Worm (Caenorhabditis elegans) whole organism, young adult: ENCODE measurements around the gene pcrg-1.

ENCODE experiments used
- B0035.1 ChIP-seq: sonication (generic microtip); optimal IDR thresholded peaks from 2 replicates; lab custom pipeline; 2016; ENCODE audit warnings: missing genetic modification characterization, mild to moderate bottlenecking, missing compliant biosample characterization, missing genotype, missing genetic modification reagents
- F10E7.11 ChIP-seq: sonication (generic microtip); optimal IDR thresholded peaks from 2 replicates; lab custom pipeline; 2017; ENCODE audit warnings: mild to moderate bottlenecking, missing genetic modification characterization, moderate library complexity, missing compliant biosample characterization
- F33H1.4 ChIP-seq: fragments of 200-800 bp; sonication (Bioruptor generic); IDR thresholded peaks from 2 replicates; pipeline ENCODE4 v1.3.6; 2022; ENCODE audit warnings: missing genetic modification reagents, missing genetic modification characterization, missing compliant biosample characterization
- F37B4.10 ChIP-seq: fragments of 200-800 bp; sonication (Bioruptor generic); IDR thresholded peaks from 2 replicates; pipeline ENCODE4 v1.3.6; 2022; ENCODE audit warnings: missing genetic modification characterization, missing compliant biosample characterization
- F52B5.7 ChIP-seq: sonication (generic microtip); optimal IDR thresholded peaks from 2 replicates; lab custom pipeline; 2016; ENCODE audit warnings: mild to moderate bottlenecking, missing genetic modification characterization, missing compliant biosample characterization
- Y56A3A.18 ChIP-seq: fragments of 200-800 bp; sonication (Bioruptor generic); IDR thresholded peaks from 2 replicates; pipeline ENCODE4 v1.3.6; 2022; ENCODE audit warnings: missing genetic modification reagents, missing genetic modification characterization, missing compliant biosample characterization
- Y67H2A.10 ChIP-seq: fragments of 200-800 bp; sonication (Bioruptor generic); conservative IDR thresholded peaks from 2 replicates; pipeline ENCODE4 v1.3.6; 2022; ENCODE audit warnings: missing genetic modification reagents, missing genetic modification characterization, missing compliant biosample characterization
- aptf-2 ChIP-seq: fragments of 200-800 bp; sonication (Bioruptor generic); conservative IDR thresholded peaks from 2 replicates; pipeline ENCODE4 v1.3.6; 2022; ENCODE audit warnings: missing genetic modification reagents, missing genetic modification characterization, missing compliant biosample characterization
- bed-1 ChIP-seq: fragments of 200-800 bp; sonication (Bioruptor generic); IDR thresholded peaks from 2 replicates; pipeline ENCODE4 v1.3.6; 2022; ENCODE audit warnings: missing genetic modification reagents, missing genetic modification characterization, missing compliant biosample characterization
- cebp-1 ChIP-seq, 2 experiments: fragments of 200-800 bp in 1 of 2; sonication (Bioruptor generic) in 1 of 2; sonication (generic microtip) in 1 of 2; IDR thresholded peaks in 1 of 2; optimal IDR thresholded peaks in 1 of 2; 2 replicates each; pipeline versions ENCODE4 v1.3.6 to Lab custom; 2017 to 2022; ENCODE audit warnings: missing compliant biosample characterization in 2 of 2, missing genetic modification characterization in 2 of 2, mild to moderate bottlenecking in 1 of 2, missing genetic modification reagents in 1 of 2, moderate library complexity in 1 of 2
- ceh-100 ChIP-seq: fragments of 200-800 bp; sonication (Bioruptor generic); IDR thresholded peaks from 2 replicates; pipeline ENCODE4 v1.3.6; 2022; ENCODE audit warnings: missing genetic modification reagents, missing genetic modification characterization, missing compliant biosample characterization
- dox-1 ChIP-seq: fragments of 200-800 bp; sonication (Bioruptor generic); IDR thresholded peaks from 2 replicates; pipeline ENCODE4 v1.3.6; 2022; ENCODE audit warnings: missing genetic modification reagents, missing genetic modification characterization, missing compliant biosample characterization
- him-1 ChIP-seq: sonication (generic microtip); optimal IDR thresholded peaks from 2 replicates; lab custom pipeline; 2016; ENCODE audit warnings: missing genotype, missing genetic modification reagents, missing genetic modification characterization, missing compliant biosample characterization
- hmg-1.2 ChIP-seq: fragments of 200-800 bp; sonication (Bioruptor generic); IDR thresholded peaks from 2 replicates; pipeline ENCODE4 v1.3.6; 2022; ENCODE audit warnings: missing genetic modification reagents, missing genetic modification characterization, missing compliant biosample characterization
- hrde-1 ChIP-seq: sonication (generic microtip); optimal IDR thresholded peaks from 2 replicates; lab custom pipeline; 2016; ENCODE audit warnings: missing genetic modification characterization, mild to moderate bottlenecking, missing compliant biosample characterization, moderate library complexity, missing genotype, missing genetic modification reagents, borderline replicate concordance
- hsf-1 ChIP-seq: fragments of 200-800 bp; sonication (Bioruptor generic); IDR thresholded peaks from 2 replicates; pipeline ENCODE4 v1.3.6; 2022; ENCODE audit warnings: missing genetic modification reagents, missing genetic modification characterization, missing compliant biosample characterization
- lag-1 ChIP-seq: fragments of 200-800 bp; sonication (Bioruptor generic); IDR thresholded peaks from 2 replicates; pipeline ENCODE4 v1.3.6; 2022; ENCODE audit warnings: missing genetic modification reagents, missing genetic modification characterization, missing compliant biosample characterization
- let-526 ChIP-seq: fragments of 200-800 bp; sonication (Bioruptor generic); IDR thresholded peaks from 2 replicates; pipeline ENCODE4 v1.3.6; 2022; ENCODE audit warnings: missing genetic modification reagents, missing genetic modification characterization, missing compliant biosample characterization
- let-607 ChIP-seq, 2 experiments: fragments of 200-800 bp in 1 of 2; sonication (Bioruptor generic) in 1 of 2; sonication (generic microtip) in 1 of 2; optimal IDR thresholded peaks; 2 replicates each; lab custom pipeline; 2016 to 2018; ENCODE audit warnings: mild to moderate bottlenecking in 2 of 2, missing compliant biosample characterization in 2 of 2, missing genetic modification characterization in 2 of 2, moderate library complexity in 2 of 2, missing genotype in 1 of 2
- lin-26 ChIP-seq: fragments of 200-800 bp; sonication (Bioruptor generic); IDR thresholded peaks from 2 replicates; pipeline ENCODE4 v1.3.6; 2022; ENCODE audit warnings: missing genetic modification reagents, missing genetic modification characterization, missing compliant biosample characterization
- lin-35 ChIP-seq, 3 experiments: fragments of 150-350 bp in 2 of 3; sonication (generic microtip) in 1 of 3; optimal IDR thresholded peaks; 2 replicates each; lab custom pipeline; 2014 to 2018; ENCODE audit warnings: missing biosample characterization in 3 of 3, missing genetic modification characterization in 3 of 3, missing genetic modification reagents in 3 of 3
- lin-40 ChIP-seq: sonication (generic microtip); optimal IDR thresholded peaks from 2 replicates; lab custom pipeline; 2016; ENCODE audit warnings: missing genetic modification characterization, mild to moderate bottlenecking, missing compliant biosample characterization, missing genotype, missing genetic modification reagents
- lsl-1 ChIP-seq: fragments of 200-800 bp; sonication (Bioruptor generic); optimal IDR thresholded peaks from 2 replicates; lab custom pipeline; 2018; ENCODE audit warnings: mild to moderate bottlenecking, missing genetic modification characterization, moderate library complexity, missing compliant biosample characterization
- madf-3 ChIP-seq: fragments of 200-800 bp; sonication (Bioruptor generic); IDR thresholded peaks from 2 replicates; pipeline ENCODE4 v1.3.6; 2022; ENCODE audit warnings: missing genetic modification reagents, missing genetic modification characterization, missing compliant biosample characterization
- mcd-1 ChIP-seq: fragments of 200-800 bp; sonication (Bioruptor generic); IDR thresholded peaks from 2 replicates; pipeline ENCODE4 v1.3.6; 2022; ENCODE audit warnings: missing genetic modification reagents, missing genetic modification characterization, missing compliant biosample characterization
- nhr-80 ChIP-seq: sonication (generic microtip); optimal IDR thresholded peaks from 2 replicates; lab custom pipeline; 2016; ENCODE audit warnings: missing genetic modification characterization, missing compliant biosample characterization
- pha-4 ChIP-seq: fragments of 150-350 bp; sonication (generic microtip); optimal IDR thresholded peaks from 2 replicates; lab custom pipeline; 2014; ENCODE audit warnings: missing biosample characterization, missing genetic modification reagents, missing genetic modification characterization
- rec-8 ChIP-seq, 2 experiments: sonication (generic microtip); optimal IDR thresholded peaks; 2 replicates each; lab custom pipeline; 2016; ENCODE audit warnings: mild to moderate bottlenecking in 2 of 2, missing genetic modification characterization in 2 of 2, missing genetic modification reagents in 2 of 2, missing genotype in 2 of 2, missing biosample characterization in 1 of 2, missing compliant biosample characterization in 1 of 2, moderate library complexity in 1 of 2
- repo-1 ChIP-seq: sonication (generic microtip); optimal IDR thresholded peaks from 2 replicates; lab custom pipeline; 2017; ENCODE audit warnings: mild to moderate bottlenecking, missing genetic modification characterization, missing compliant biosample characterization
- sdz-38 ChIP-seq: sonication (generic microtip); optimal IDR thresholded peaks from 2 replicates; lab custom pipeline; 2016; ENCODE audit warnings: missing genotype, missing genetic modification characterization, missing compliant biosample characterization
- sea-2 ChIP-seq: fragments of 200-800 bp; sonication (Bioruptor generic); IDR thresholded peaks from 2 replicates; pipeline ENCODE4 v1.3.6; 2022; ENCODE audit warnings: missing genetic modification characterization, missing compliant biosample characterization
- snpc-3.4 ChIP-seq: sonication (generic microtip); optimal IDR thresholded peaks from 2 replicates; lab custom pipeline; 2017; ENCODE audit warnings: missing genetic modification characterization, mild to moderate bottlenecking, missing compliant biosample characterization, antibody characterized with exemption, moderate library complexity, missing genotype, missing genetic modification reagents
- snpc-4 ChIP-seq, 5 experiments: fragments of 150-350 bp in 1 of 5; sonication (generic microtip) in 4 of 5; optimal IDR thresholded peaks; 2 replicates each; lab custom pipeline; 2014 to 2018; ENCODE audit warnings: missing genetic modification characterization in 5 of 5, missing biosample characterization in 3 of 5, antibody characterized with exemption in 2 of 5, mild to moderate bottlenecking in 2 of 5, missing compliant biosample characterization in 2 of 5, missing genotype in 2 of 5, moderate library complexity in 2 of 5, missing genetic modification reagents in 1 of 5
- tbp1 ChIP-seq: fragments of 200-800 bp; sonication (Bioruptor generic); optimal IDR thresholded peaks from 2 replicates; lab custom pipeline; 2018; ENCODE audit warnings: mild to moderate bottlenecking, missing genetic modification characterization, missing compliant biosample characterization
- tlf-1 ChIP-seq: fragments of 200-800 bp; sonication (Bioruptor generic); optimal IDR thresholded peaks from 2 replicates; lab custom pipeline; 2018; ENCODE audit warnings: mild to moderate bottlenecking, missing genetic modification characterization, missing compliant biosample characterization
- unc-62 ChIP-seq: fragments of 150-350 bp; optimal IDR thresholded peaks from 2 replicates; lab custom pipeline; 2014; ENCODE audit warnings: missing biosample characterization, missing genetic modification reagents, missing genetic modification characterization
- zfh-2 ChIP-seq: fragments of 200-800 bp; sonication (Bioruptor generic); conservative IDR thresholded peaks from 2 replicates; pipeline ENCODE4 v1.3.6; 2022; ENCODE audit warnings: missing genetic modification reagents, missing genetic modification characterization, missing compliant biosample characterization
- zim-3 ChIP-seq: sonication (generic microtip); optimal IDR thresholded peaks from 2 replicates; lab custom pipeline; 2017; ENCODE audit warnings: mild to moderate bottlenecking, missing genetic modification characterization, moderate library complexity, missing compliant biosample characterization
- ztf-18 ChIP-seq: sonication (generic microtip); optimal IDR thresholded peaks from 2 replicates; lab custom pipeline; 2016; ENCODE audit warnings: missing genotype, mild to moderate bottlenecking, missing genetic modification characterization, missing compliant biosample characterization
- ztf-6 ChIP-seq: fragments of 200-800 bp; sonication (Bioruptor generic); IDR thresholded peaks from 2 replicates; pipeline ENCODE4 v1.3.6; 2022; ENCODE audit warnings: missing genetic modification reagents, missing genetic modification characterization, missing compliant biosample characterization

The pcrg-1 gene

DNA sequence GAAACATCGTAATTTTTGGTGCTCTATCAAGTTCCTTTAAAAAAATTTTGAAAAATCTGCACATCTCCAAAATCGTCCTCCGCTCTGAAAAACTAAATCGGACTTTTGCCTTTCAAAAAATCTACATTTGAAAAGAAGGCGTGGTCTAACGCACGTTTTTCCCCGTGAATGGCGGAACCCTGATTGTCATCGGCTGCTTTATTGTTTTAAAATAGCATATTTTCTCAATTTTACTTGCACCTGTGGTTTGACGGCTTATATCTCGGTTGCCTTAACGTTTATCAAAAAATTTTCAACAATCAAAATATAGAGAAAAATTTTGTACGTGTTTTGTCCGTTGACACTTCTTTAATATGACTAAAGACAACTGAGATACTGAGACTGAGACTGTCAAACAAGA lies 31.6 kb downstream of the pcrg-1 start (continued):
- TF ChIP-seq zim-3 (no peak), aptf-2 (no peak), lsl-1 (GFP tag; lab: Kevin White, UChicago) (no peak), sdz-38 (tag; lab: Kevin White, UChicago) (no peak), unc-62 (GFP tag; lab: Kevin White, UChicago) (no peak), pha-4 (no peak), let-607 (tag; optimal IDR thresholded peaks at IDR 0.05; lab: Kevin White, UChicago) (no peak), Y67H2A.10 (GFP tag; lab: Robert Waterston, UW) (no peak), snpc-4 (GFP tag; optimal IDR thresholded peaks at IDR 0.05; lab: Kevin White, UChicago) (peak; percentile 81), snpc-4 (tag; optimal IDR thresholded peaks at IDR 0.05; lab: Kevin White, UChicago) (peak; percentile 90 to 93 (median 91)), F52B5.7 (tag; lab: Kevin White, UChicago) (no peak), hmg-1.2 (GFP tag; lab: Robert Waterston, UW) (peak; percentile 76), zfh-2 (GFP tag; lab: Robert Waterston, UW) (no peak), him-1 (tag; lab: Kevin White, UChicago) (peak; percentile 35), repo-1 (no peak), snpc-3.4 (tag; lab: Kevin White, UChicago) (peak; percentile 15), ztf-18 (tag; lab: Kevin White, UChicago) (no peak), F10E7.11 (tag; lab: Kevin White, UChicago) (no peak), lin-26 (GFP tag; lab: Robert Waterston, UW) (no peak)
- TF ChIP-seq, all 124 proteins: peak for 8

DNA sequence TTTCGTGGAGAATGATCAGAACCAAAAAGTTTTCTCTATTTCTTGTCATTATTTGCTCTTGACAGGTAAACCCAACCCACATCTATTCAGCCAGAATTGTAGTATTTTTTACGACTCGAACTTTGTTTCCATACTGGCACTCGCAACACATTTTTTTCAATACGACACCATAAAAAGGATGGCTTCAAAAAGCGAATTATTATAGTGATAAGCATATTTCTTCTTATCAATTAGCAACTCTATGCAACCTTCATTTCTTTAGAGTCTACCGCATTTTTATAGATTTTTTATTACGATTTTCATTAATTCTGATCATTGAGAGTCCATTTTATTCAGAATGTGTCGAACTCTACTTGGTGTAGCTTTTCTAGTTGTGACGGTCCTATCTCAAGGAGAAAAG lies 32.2 kb downstream of the pcrg-1 start, which contains the start of gene ctsa-3.1:
Gene ctsa-3.1, plus strand, starts transcription at position 337 of the 400 bp plus-strand sequence.
- peak; percentile 52 for TF ChIP-seq nhr-80 (tag; lab: Kevin White, UChicago)
- no peak for TF ChIP-seq madf-3 (GFP tag; lab: Robert Waterston, UW)
- TF ChIP-seq tbp1 (GFP tag; lab: Kevin White, UChicago), result no peak

DNA sequence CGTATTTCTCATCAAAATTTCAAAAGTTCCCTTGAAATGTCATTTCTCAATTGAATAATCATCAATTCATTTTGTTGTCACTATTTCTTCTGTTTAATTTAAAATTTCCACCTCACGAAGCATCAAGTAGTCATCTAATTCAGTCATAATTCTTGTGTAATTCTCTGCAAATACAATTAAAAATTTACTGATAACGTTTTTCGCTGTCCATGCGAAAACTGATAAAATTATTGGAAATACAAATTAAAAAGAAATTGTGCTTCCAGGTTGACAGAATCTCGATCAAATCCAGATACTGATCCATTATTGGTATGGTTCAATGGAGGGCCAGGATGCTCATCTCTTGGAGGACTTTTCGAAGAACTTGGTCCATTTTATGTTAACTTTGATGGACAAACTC lies 32.9 kb downstream of the pcrg-1 start:
- no peak for TF ChIP-seq B0035.1 (tag; lab: Kevin White, UChicago)
- peak; percentile 28 for TF ChIP-seq nhr-80 (tag; lab: Kevin White, UChicago)

DNA sequence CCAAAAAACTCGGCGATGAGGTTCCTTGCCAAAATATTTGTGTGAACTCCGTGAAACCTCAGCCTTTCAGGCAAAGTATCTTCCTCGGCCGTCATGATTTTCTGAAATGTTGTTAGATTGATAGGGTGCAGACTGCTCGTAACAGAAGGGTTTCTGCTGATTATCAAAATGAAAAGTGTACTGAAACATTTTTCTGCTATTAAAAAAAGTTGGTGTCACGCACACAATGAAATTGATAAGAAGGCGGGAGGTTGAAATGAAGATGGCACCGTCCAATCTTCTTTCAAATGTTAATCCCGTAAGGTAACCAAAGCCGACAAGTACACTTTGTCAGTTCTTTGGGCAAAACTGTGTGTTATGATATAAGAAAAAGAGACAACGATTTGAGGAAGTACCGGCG lies 36.6 kb downstream of the pcrg-1 start:
- TF ChIP-seq mcd-1 (GFP tag; lab: Robert Waterston, UW), result no peak
- 0 out of 2 replicates have a peak, but pooled peaks have one; percentile 32 for TF ChIP-seq dox-1 (GFP tag; lab: Robert Waterston, UW)
- TF ChIP-seq F37B4.10 (GFP tag; lab: Robert Waterston, UW), result 0 out of 2 replicates have a peak, but pooled peaks have one; percentile 64
- TF ChIP-seq tbp1 (GFP tag; lab: Kevin White, UChicago), result peak; percentile 2
- no peak for TF ChIP-seq lin-40 (tag; lab: Kevin White, UChicago)
- TF ChIP-seq Y67H2A.10 (GFP tag; lab: Robert Waterston, UW), result no peak
- TF ChIP-seq nhr-80 (tag; lab: Kevin White, UChicago), result peak; percentile 83
- peak in 1 of 2 experiments; percentile 40 for TF ChIP-seq let-607 (tag; optimal IDR thresholded peaks at IDR 0.05; lab: Kevin White, UChicago)

DNA sequence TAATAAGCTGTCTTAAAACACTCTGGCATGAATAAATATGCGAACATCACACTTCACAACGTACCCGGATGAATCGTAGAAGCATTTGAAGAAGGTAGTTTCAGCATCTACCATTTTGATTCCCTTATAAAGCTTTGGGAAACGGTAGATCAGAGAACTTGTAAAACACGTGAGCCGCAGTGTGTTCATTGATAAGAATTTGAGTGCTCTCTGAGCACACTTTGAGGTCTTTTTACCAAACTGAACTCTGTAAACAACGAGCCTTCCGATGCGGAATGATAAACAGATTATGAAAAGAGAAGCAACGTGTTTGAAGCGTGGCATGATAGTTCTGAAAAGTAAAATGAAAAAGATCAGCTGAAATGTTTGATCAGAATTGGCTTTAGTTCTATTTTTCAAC lies 37.9 kb downstream of the pcrg-1 start, which contains the start of gene aqp-1:
Gene aqp-1, minus strand, starts transcription at position 102 of the 400 bp plus-strand sequence.
- peak; percentile 7 for TF ChIP-seq tlf-1 (GFP tag; lab: Kevin White, UChicago)
- no peak for TF ChIP-seq F10E7.11 (tag; lab: Kevin White, UChicago)
- no peak for TF ChIP-seq cebp-1 (GFP tag; IDR thresholded peaks at IDR 0.05; lab: Robert Waterston, UW)
- TF ChIP-seq cebp-1 (tag; optimal IDR thresholded peaks at IDR 0.05; lab: Kevin White, UChicago), result no peak
- TF ChIP-seq lin-35 (GFP tag; optimal IDR thresholded peaks at IDR 0.05; lab: Kevin White, UChicago), result no peak
- TF ChIP-seq Y56A3A.18 (GFP tag; lab: Robert Waterston, UW), result no peak
- no peak for TF ChIP-seq ztf-6
- no peak for TF ChIP-seq ceh-100 (GFP tag; lab: Robert Waterston, UW)
- TF ChIP-seq hsf-1 (GFP tag; lab: Robert Waterston, UW), result no peak
- no peak for TF ChIP-seq bed-1 (GFP tag; lab: Robert Waterston, UW)
- TF ChIP-seq F33H1.4 (GFP tag; lab: Robert Waterston, UW), result no peak
- TF ChIP-seq sea-2 (GFP tag; lab: Robert Waterston, UW), result no peak
- TF ChIP-seq hrde-1, result no peak
- no peak for TF ChIP-seq lag-1 (GFP tag; lab: Robert Waterston, UW)
- no peak for TF ChIP-seq rec-8 (tag; optimal IDR thresholded peaks at IDR 0.05; lab: Kevin White, UChicago)
- no peak for TF ChIP-seq let-526 (GFP tag; lab: Robert Waterston, UW)
